Worm (Caenorhabditis elegans) whole organism, L4 larva: ENCODE measurements around the gene cgt-3.

ENCODE experiments used
- F26F4.8 ChIP-seq: fragments of 200-800 bp; sonication (Bioruptor generic); conservative IDR thresholded peaks from 2 replicates; pipeline ENCODE4 v1.3.6; 2022; ENCODE audit warnings: missing genetic modification characterization, missing compliant biosample characterization
- F44E2.7 ChIP-seq: fragments of 200-800 bp; sonication (Bioruptor generic); IDR thresholded peaks from 2 replicates; pipeline ENCODE4 v2.1.2; 2022; ENCODE audit warnings: missing genetic modification characterization, missing compliant biosample characterization
- T20F7.1 ChIP-seq: fragments of 200-800 bp; sonication (Bioruptor generic); optimal IDR thresholded peaks from 2 replicates; lab custom pipeline; 2018; ENCODE audit warnings: mild to moderate bottlenecking, missing genetic modification characterization, missing compliant biosample characterization
- aha-1 ChIP-seq: fragments of 150-350 bp; peaks from one replicate; lab custom pipeline; 2014; ENCODE audit warnings: missing biosample characterization, missing genetic modification characterization
- attf-4 ChIP-seq: sonication (generic microtip); optimal IDR thresholded peaks from 3 replicates; lab custom pipeline; 2017; ENCODE audit warnings: missing biosample characterization, missing genetic modification characterization
- ceh-28 ChIP-seq: fragments of 150-350 bp; optimal IDR thresholded peaks from 2 replicates; lab custom pipeline; 2014; ENCODE audit warnings: missing biosample characterization, missing genetic modification reagents, missing genetic modification characterization
- ceh-44 ChIP-seq: fragments of 200-800 bp; sonication (Bioruptor generic); IDR thresholded peaks from 2 replicates; pipeline ENCODE4 v1.3.6; 2022; ENCODE audit warnings: missing genetic modification reagents, missing genetic modification characterization, missing compliant biosample characterization
- ceh-62 ChIP-seq: sonication (generic microtip); optimal IDR thresholded peaks from 2 replicates; lab custom pipeline; 2017; ENCODE audit warnings: missing biosample characterization, missing genetic modification characterization
- ces-1 ChIP-seq: fragments of 150-350 bp; sonication (generic microtip); optimal IDR thresholded peaks from 4 replicates; lab custom pipeline; 2014; ENCODE audit warnings: missing biosample characterization, missing genetic modification reagents, missing genetic modification characterization
- cey-2 ChIP-seq: sonication (generic microtip); optimal IDR thresholded peaks from 3 replicates; lab custom pipeline; 2017; ENCODE audit warnings: missing genetic modification characterization, mild to moderate bottlenecking, missing compliant biosample characterization, antibody characterized with exemption, borderline replicate concordance; ENCODE audit not compliant: insufficient read depth
- duxl-1 ChIP-seq: sonication (generic microtip); optimal IDR thresholded peaks from 2 replicates; lab custom pipeline; 2016; ENCODE audit warnings: mild to moderate bottlenecking, missing genetic modification characterization, moderate library complexity, missing compliant biosample characterization; ENCODE audit not compliant: poor library complexity
- egl-43 ChIP-seq: fragments of 200-800 bp; sonication (Bioruptor generic); IDR thresholded peaks from 2 replicates; pipeline ENCODE4 v1.3.6; 2022; ENCODE audit warnings: missing genetic modification reagents, missing genetic modification characterization, missing compliant biosample characterization
- fkh-10 ChIP-seq: fragments of 150-350 bp; optimal IDR thresholded peaks from 2 replicates; lab custom pipeline; 2014; ENCODE audit warnings: missing biosample characterization, missing genetic modification reagents, missing genetic modification characterization
- gei-8 ChIP-seq: fragments of 200-800 bp; sonication (Bioruptor generic); optimal IDR thresholded peaks from 2 replicates; lab custom pipeline; 2018; ENCODE audit warnings: mild to moderate bottlenecking, missing genetic modification characterization, missing compliant biosample characterization
- hlh-11 ChIP-seq: fragments of 200-800 bp; sonication (Bioruptor generic); optimal IDR thresholded peaks from 2 replicates; lab custom pipeline; 2018; ENCODE audit warnings: mild to moderate bottlenecking, missing genetic modification characterization, missing compliant biosample characterization
- hlh-30 ChIP-seq: sonication (generic microtip); optimal IDR thresholded peaks from 2 replicates; lab custom pipeline; 2017; ENCODE audit warnings: antibody characterized with exemption, mild to moderate bottlenecking, missing genetic modification characterization, missing compliant biosample characterization; ENCODE audit not compliant: insufficient read depth
- lin-13 ChIP-seq: fragments of 150-350 bp; optimal IDR thresholded peaks from 2 replicates; lab custom pipeline; 2014; ENCODE audit warnings: missing biosample characterization, missing genetic modification reagents, missing genetic modification characterization
- lin-29 ChIP-seq: fragments of 200-800 bp; sonication (Bioruptor generic); IDR thresholded peaks from 2 replicates; pipeline ENCODE4 v1.3.6; 2022; ENCODE audit warnings: missing genetic modification reagents, missing genetic modification characterization, missing compliant biosample characterization
- lin-39 ChIP-seq: fragments of 150-350 bp; optimal IDR thresholded peaks from 2 replicates; lab custom pipeline; 2014; ENCODE audit warnings: missing biosample characterization, missing genetic modification reagents, missing genetic modification characterization
- lsy-2 ChIP-seq, 2 experiments: fragments of 150-350 bp in 1 of 2; sonication (generic microtip) in 1 of 2; optimal IDR thresholded peaks; 2 replicates each; lab custom pipeline; 2014 to 2017; ENCODE audit warnings: missing biosample characterization in 2 of 2, missing genetic modification characterization in 2 of 2
- mdt-29 ChIP-seq: fragments of 200-800 bp; sonication (Bioruptor generic); IDR thresholded peaks from 2 replicates; pipeline ENCODE4 v1.3.6; 2022; ENCODE audit warnings: missing genetic modification reagents, missing genetic modification characterization, missing compliant biosample characterization
- mes-2 ChIP-seq: sonication (generic microtip); optimal IDR thresholded peaks from 2 replicates; lab custom pipeline; 2016; ENCODE audit warnings: missing genotype, mild to moderate bottlenecking, missing genetic modification characterization, missing compliant biosample characterization; ENCODE audit not compliant: poor library complexity, severe bottlenecking
- nhr-11 ChIP-seq: fragments of 150-350 bp; optimal IDR thresholded peaks from 2 replicates; lab custom pipeline; 2014; ENCODE audit warnings: missing biosample characterization, missing genetic modification characterization
- nhr-111 ChIP-seq: fragments of 200-800 bp; sonication (Bioruptor generic); optimal IDR thresholded peaks from 2 replicates; lab custom pipeline; 2018; ENCODE audit warnings: mild to moderate bottlenecking, missing genetic modification characterization, missing compliant biosample characterization
- nhr-237 ChIP-seq: sonication (generic microtip); optimal IDR thresholded peaks from 2 replicates; lab custom pipeline; 2017; ENCODE audit warnings: missing biosample characterization, missing genetic modification characterization
- nhr-28 ChIP-seq: fragments of 150-350 bp; optimal IDR thresholded peaks from 2 replicates; lab custom pipeline; 2014; ENCODE audit warnings: missing biosample characterization, missing genetic modification characterization
- nhr-41 ChIP-seq: fragments of 200-800 bp; sonication (Bioruptor generic); IDR thresholded peaks from 2 replicates; pipeline ENCODE4 v1.3.6; 2022; ENCODE audit warnings: missing genetic modification reagents, missing genetic modification characterization, missing compliant biosample characterization
- nhr-42 ChIP-seq: fragments of 200-800 bp; sonication (Bioruptor generic); IDR thresholded peaks from 2 replicates; pipeline ENCODE4 v1.3.6; 2022; ENCODE audit warnings: missing genetic modification characterization, missing compliant biosample characterization
- nhr-76 ChIP-seq: fragments of 150-350 bp; optimal IDR thresholded peaks from 2 replicates; lab custom pipeline; 2014; ENCODE audit warnings: missing biosample characterization, missing genetic modification characterization
- pqm-1 ChIP-seq: sonication (generic microtip); optimal IDR thresholded peaks from 2 replicates; lab custom pipeline; 2017; ENCODE audit warnings: missing biosample characterization, missing genetic modification characterization
- saeg-2 ChIP-seq: fragments of 200-800 bp; sonication (Bioruptor generic); IDR thresholded peaks from 2 replicates; pipeline ENCODE4 v1.3.6; 2022; ENCODE audit warnings: missing genetic modification reagents, missing genetic modification characterization, missing compliant biosample characterization
- snpc-1.2 ChIP-seq: fragments of 200-800 bp; sonication (Bioruptor generic); IDR thresholded peaks from 2 replicates; pipeline ENCODE4 v1.3.6; 2022; ENCODE audit warnings: missing genetic modification reagents, missing genetic modification characterization, missing compliant biosample characterization
- spr-1 ChIP-seq: sonication (generic microtip); optimal IDR thresholded peaks from 2 replicates; lab custom pipeline; 2016; ENCODE audit warnings: mild to moderate bottlenecking, missing genetic modification characterization, missing compliant biosample characterization
- unc-39 ChIP-seq: sonication (generic microtip); optimal IDR thresholded peaks from 2 replicates; lab custom pipeline; 2017; ENCODE audit warnings: missing biosample characterization, missing genetic modification characterization
- unc-62 ChIP-seq, 3 experiments: fragments of 150-350 bp in 1 of 3; sonication (generic microtip); optimal IDR thresholded peaks in 2 of 3; peaks in 1 of 3; 1 replicate in 1 of 3; 2 replicates in 2 of 3; lab custom pipeline; 2014 to 2017; ENCODE audit warnings: missing biosample characterization in 3 of 3, missing genetic modification characterization in 3 of 3, missing genetic modification reagents in 3 of 3, missing genotype in 1 of 3
- zag-1 ChIP-seq: fragments of 150-350 bp; optimal IDR thresholded peaks from 2 replicates; lab custom pipeline; 2014; ENCODE audit warnings: missing biosample characterization, missing genetic modification characterization
- zip-2 ChIP-seq: fragments of 150-350 bp; optimal IDR thresholded peaks from 2 replicates; lab custom pipeline; 2014; ENCODE audit warnings: missing biosample characterization, missing genetic modification characterization
- ztf-11 ChIP-seq: fragments of 150-350 bp; optimal IDR thresholded peaks from 2 replicates; lab custom pipeline; 2014; ENCODE audit warnings: missing biosample characterization, missing genetic modification characterization
- ztf-7 ChIP-seq: fragments of 150-350 bp; optimal IDR thresholded peaks from 2 replicates; lab custom pipeline; 2014; ENCODE audit warnings: missing biosample characterization, missing genetic modification characterization

Gene cgt-3

DNA sequence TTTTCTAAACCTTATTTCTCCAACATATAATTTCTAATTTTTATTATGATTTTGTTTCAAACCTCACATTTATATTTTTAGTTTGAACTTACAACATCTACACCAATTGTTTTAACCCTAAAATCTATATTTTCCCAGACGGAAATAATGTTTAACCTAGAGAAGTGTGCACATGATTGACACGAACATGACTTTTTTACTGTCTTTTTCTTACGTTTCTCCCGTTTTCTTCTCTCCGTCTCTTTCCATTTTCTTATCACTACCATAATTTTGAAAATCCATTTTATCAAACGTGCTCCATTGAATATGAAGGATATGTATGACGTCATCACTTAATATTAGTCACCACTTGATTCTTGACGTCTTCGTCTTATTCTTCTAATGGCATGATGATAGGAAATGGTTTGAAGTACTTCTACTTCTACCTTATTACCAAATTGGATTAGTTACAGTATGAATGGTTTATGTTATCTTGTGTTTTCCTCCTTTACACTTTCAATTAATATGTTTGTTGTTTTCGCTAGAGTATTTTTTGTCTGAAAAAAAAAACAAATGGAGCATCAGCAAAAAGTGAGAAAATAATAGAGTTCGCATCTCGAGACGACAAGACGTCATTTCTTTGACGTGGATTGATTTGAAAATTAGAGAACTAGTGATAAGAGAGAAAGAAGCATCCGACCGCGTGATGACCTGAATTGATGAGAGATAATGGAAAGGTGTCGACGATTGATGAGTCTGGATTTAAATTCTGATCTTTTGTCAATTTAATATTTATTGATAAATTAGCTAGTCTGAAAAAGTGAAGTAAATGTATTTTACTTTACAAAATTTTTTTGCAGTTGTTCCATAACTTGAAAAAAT is 21.0 kb downstream of the cgt-3 start (continued):
- peak; percentile 43 for TF ChIP-seq T20F7.1 (GFP tag; lab: Kevin White, UChicago)
- TF ChIP-seq ceh-62: no peak
- TF ChIP-seq nhr-111 (GFP tag; lab: Kevin White, UChicago): no peak
- TF ChIP-seq F26F4.8 (GFP tag; lab: Robert Waterston, UW): no peak
- TF ChIP-seq saeg-2 (GFP tag; lab: Robert Waterston, UW): no peak
- TF ChIP-seq nhr-41 (GFP tag; lab: Robert Waterston, UW): no peak

DNA sequence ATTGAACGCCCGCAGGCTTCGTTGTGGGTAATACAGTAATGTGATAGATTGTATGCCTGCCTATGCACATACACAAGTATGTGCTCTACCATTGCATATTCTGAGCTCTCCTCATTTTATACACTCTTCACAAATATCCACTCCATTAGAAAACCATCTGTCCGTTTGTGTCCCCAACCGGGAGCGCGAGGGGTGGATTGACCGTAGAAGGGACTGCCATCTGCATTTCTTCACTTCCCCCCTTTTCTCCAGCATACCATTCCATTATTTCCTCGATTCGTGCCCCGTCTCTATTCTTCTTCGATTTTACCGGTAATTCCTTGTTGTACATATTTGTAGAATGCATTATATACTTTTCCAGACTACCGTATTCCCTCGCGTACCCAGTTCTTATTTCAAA is 22.0 kb downstream of the cgt-3 start:
- TF ChIP-seq unc-62 (GFP tag; optimal IDR thresholded peaks at IDR 0.05 in 1 of 2; lab: Kevin White, UChicago) (peak in 1 of 2 experiments; percentile 46), unc-62 (tag; optimal IDR thresholded peaks at IDR 0.05; lab: Kevin White, UChicago) (no peak), lin-39 (tag; lab: Kevin White, UChicago) (no peak), fkh-10 (no peak), snpc-1.2 (GFP tag; lab: Robert Waterston, UW) (no peak), zip-2 (tag; lab: Kevin White, UChicago) (no peak), attf-4 (tag; lab: Kevin White, UChicago) (no peak), unc-39 (tag; lab: Kevin White, UChicago) (no peak), lin-29 (GFP tag; lab: Robert Waterston, UW) (no peak), lin-13 (no peak), mdt-29 (GFP tag; lab: Robert Waterston, UW) (no peak), F26F4.8 (GFP tag; lab: Robert Waterston, UW) (0 out of 2 replicates have a peak, but pooled peaks have one; percentile 52), pqm-1 (tag; lab: Kevin White, UChicago) (no peak), zag-1 (tag; lab: Kevin White, UChicago) (no peak), aha-1 (tag; lab: Kevin White, UChicago) (peak; percentile 92), F44E2.7 (GFP tag; lab: Robert Waterston, UW) (no peak), ceh-44 (no peak), ztf-11 (tag; lab: Kevin White, UChicago) (no peak), duxl-1 (no peak), spr-1 (no peak), nhr-237 (tag; lab: Kevin White, UChicago) (no peak), egl-43 (GFP tag; lab: Robert Waterston, UW) (0 out of 2 replicates have a peak, but pooled peaks have one; percentile 7), ztf-7 (tag; lab: Kevin White, UChicago) (no peak), ces-1 (GFP tag; lab: Kevin White, UChicago) (no peak), nhr-42 (GFP tag; lab: Robert Waterston, UW) (peak; percentile 55; the same call in 1 of the 2 replicates), nhr-76 (tag; lab: Kevin White, UChicago) (no peak)

DNA sequence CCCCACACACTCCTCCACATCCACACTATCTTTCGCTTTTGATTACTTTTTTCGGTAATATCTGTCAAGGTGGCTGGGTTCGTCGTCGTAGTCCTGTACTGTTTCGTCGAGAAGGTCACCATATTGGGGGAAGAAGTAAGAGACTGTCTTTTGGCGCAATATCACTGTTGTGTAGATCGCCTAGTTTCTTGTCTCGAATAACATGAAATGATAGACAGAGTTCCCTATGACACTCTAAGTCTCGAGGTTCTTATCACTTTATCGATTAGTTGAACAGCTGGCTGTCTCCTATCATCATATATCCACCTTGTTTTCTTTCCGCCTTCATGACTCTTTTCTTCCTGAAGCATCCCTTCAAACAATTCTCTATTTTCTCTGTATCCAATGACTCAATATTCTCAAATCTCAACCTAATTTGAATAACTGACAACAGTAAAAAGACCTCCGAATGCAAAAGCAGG is 22.9 kb downstream of the cgt-3 start:
- TF ChIP-seq cey-2 (tag; lab: Kevin White, UChicago) (no peak), aha-1 (tag; lab: Kevin White, UChicago) (peak; percentile 73), hlh-11 (tag; lab: Kevin White, UChicago) (peak; percentile 22), nhr-11 (tag; lab: Kevin White, UChicago) (peak; percentile 54), hlh-30 (tag; lab: Kevin White, UChicago) (peak; percentile 59), nhr-237 (tag; lab: Kevin White, UChicago) (no peak), gei-8 (no peak), ceh-28 (tag; lab: Kevin White, UChicago) (peak; percentile 40), nhr-28 (tag; lab: Kevin White, UChicago) (peak; percentile 37), lsy-2 (tag; optimal IDR thresholded peaks at IDR 0.05; lab: Kevin White, UChicago) (peak in 1 of 2 experiments; percentile 26), nhr-42 (GFP tag; lab: Robert Waterston, UW) (no peak), mes-2 (tag; lab: Kevin White, UChicago) (no peak)
